Fruit fly (Drosophila melanogaster): Measurements from ENCODE around the gene CG7579.

DNA sequence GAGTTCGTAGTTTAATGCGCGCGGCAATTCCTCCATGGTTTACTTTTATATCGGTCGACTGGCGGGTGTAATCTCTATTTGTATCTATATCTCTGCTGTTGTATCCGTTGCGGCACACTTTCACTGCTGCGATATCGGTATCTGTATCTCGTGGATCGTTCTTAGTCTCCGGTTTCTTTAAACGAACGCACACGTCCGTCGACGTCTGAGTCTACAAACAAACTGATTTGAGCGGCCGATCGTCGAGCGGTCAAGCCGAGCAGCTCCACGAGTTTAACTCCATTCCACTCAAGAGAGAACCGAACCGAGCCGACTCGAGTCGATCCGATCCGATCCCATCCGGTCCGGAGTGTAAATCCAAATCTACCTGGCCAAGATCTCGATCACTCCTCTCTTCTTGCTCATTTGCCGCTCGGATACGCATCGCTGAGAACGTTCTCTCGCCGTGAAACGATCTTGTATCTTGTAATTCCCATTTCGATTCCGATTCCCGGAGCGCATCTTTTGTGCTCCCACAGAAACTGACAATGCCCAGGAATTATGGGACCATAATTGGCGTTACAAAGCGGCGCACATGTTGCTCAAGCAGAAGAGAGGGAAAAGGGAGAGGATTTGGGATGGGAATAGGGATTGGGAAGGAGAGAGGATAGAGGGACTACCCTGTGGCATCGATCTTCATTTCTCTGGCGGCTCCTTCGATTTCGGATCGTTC, 16.5 kb upstream of the CG7579 start, which contains the start of gene comm2:
- TF ChIP-seq CG8478 (optimal IDR thresholded peaks at IDR 0.05) (no peak), psq (optimal IDR thresholded peaks at IDR 0.05) (no peak)

Data from whole organism.